Fruit fly (Drosophila melanogaster): ENCODE data around the gene CheA84a.

- TF ChIP-seq CG11617 (GFP tag; optimal IDR thresholded peaks at IDR 0.05) = no peak
- TF ChIP-seq tj (GFP tag; optimal IDR thresholded peaks at IDR 0.05) = no peak
- TF ChIP-seq Clk (GFP tag; optimal IDR thresholded peaks at IDR 0.05) = no peak
- TF ChIP-seq toe (GFP tag; optimal IDR thresholded peaks at IDR 0.05) = no peak
- no peak for TF ChIP-seq CG5204 (GFP tag; optimal IDR thresholded peaks at IDR 0.05)
- no peak for TF ChIP-seq Crg-1 (GFP tag; optimal IDR thresholded peaks at IDR 0.05)
- TF ChIP-seq CG1620 (GFP tag; optimal IDR thresholded peaks at IDR 0.05) = no peak
- TF ChIP-seq cnc (optimal IDR thresholded peaks at IDR 0.05) = no peak
- TF ChIP-seq ovo (GFP tag; optimal IDR thresholded peaks at IDR 0.05) = no peak
- TF ChIP-seq CG7101 (tag; optimal IDR thresholded peaks at IDR 0.05) = no peak
- TF ChIP-seq kay (GFP tag; ENCODE audit: borderline replicate concordance) = no peak
Measured at dm6 chr3R:8217727-8218126, 13.1 kb upstream of the CheA84a start, which contains the start of gene CG7800.

All from whole organism, adult.